Fruit fly (Drosophila melanogaster) whole organism, embryonic: Measurements from ENCODE around the gene CG43347.

ENCODE experiments used
- Aef1 ChIP-seq: fragments of 200-800 bp; sonication (Bioruptor generic); IDR thresholded peaks from 3 replicates; pipeline ENCODE4 v1.3.6; 2022; ENCODE audit warnings: missing biosample characterization, missing genetic modification characterization
- Atf6 ChIP-seq: fragments of 200-800 bp; sonication (Bioruptor generic); IDR thresholded peaks from 2 replicates; pipeline ENCODE4 v1.3.6; 2022; ENCODE audit warnings: missing biosample characterization, missing genetic modification characterization
- Bgb ChIP-seq: fragments of 200-800 bp; sonication (Bioruptor generic); IDR thresholded peaks from 2 replicates; pipeline ENCODE4 v1.3.6; 2022; ENCODE audit warnings: missing biosample characterization, missing genetic modification characterization; ENCODE audit not compliant: partially characterized antibody
- CG10366 ChIP-seq: fragments of 200-800 bp; sonication (Bioruptor generic); IDR thresholded peaks from 2 replicates; pipeline ENCODE4 v1.3.6; 2022; ENCODE audit warnings: missing biosample characterization, missing genetic modification characterization
- CG11504 ChIP-seq: fragments of 200-800 bp; sonication (Bioruptor generic); optimal IDR thresholded peaks from 3 replicates; lab custom pipeline; 2019; ENCODE audit warnings: missing biosample characterization, mild to moderate bottlenecking, missing genetic modification characterization, moderate library complexity
- CG12769 ChIP-seq: fragments of 200-800 bp; sonication (Bioruptor generic); optimal IDR thresholded peaks from 2 replicates; lab custom pipeline; 2019; ENCODE audit warnings: missing biosample characterization, mild to moderate bottlenecking, missing genetic modification characterization, moderate library complexity
- CG1603 ChIP-seq: fragments of 200-800 bp; sonication (Bioruptor generic); optimal IDR thresholded peaks from 2 replicates; lab custom pipeline; 2019; ENCODE audit warnings: missing biosample characterization, mild to moderate bottlenecking, missing genetic modification characterization, moderate library complexity
- CG17359 ChIP-seq: fragments of 200-800 bp; sonication (Bioruptor generic); optimal IDR thresholded peaks from 3 replicates; lab custom pipeline; 2018; ENCODE audit warnings: missing biosample characterization, mild to moderate bottlenecking, missing genetic modification characterization, moderate library complexity
- CG18262 ChIP-seq: fragments of 200-800 bp; optimal IDR thresholded peaks from 3 replicates; lab custom pipeline; 2019; ENCODE audit warnings: missing biosample characterization, mild to moderate bottlenecking, missing genetic modification characterization, moderate library complexity
- CG1832 ChIP-seq: fragments of 200-800 bp; sonication (Bioruptor generic); optimal IDR thresholded peaks from 2 replicates; lab custom pipeline; 2017; ENCODE audit warnings: missing biosample characterization, mild to moderate bottlenecking, missing genetic modification characterization, inconsistent platforms
- CG2202 ChIP-seq: fragments of 200-800 bp; sonication (Bioruptor generic); optimal IDR thresholded peaks from 2 replicates; lab custom pipeline; 2018; ENCODE audit warnings: missing biosample characterization, mild to moderate bottlenecking, missing genetic modification characterization
- CG2712 ChIP-seq: fragments of 200-800 bp; optimal IDR thresholded peaks from 3 replicates; lab custom pipeline; 2019; ENCODE audit warnings: missing biosample characterization, mild to moderate bottlenecking, missing genetic modification characterization, moderate library complexity
- CG3281 ChIP-seq: fragments of 200-800 bp; sonication (Bioruptor generic); optimal IDR thresholded peaks from 3 replicates; lab custom pipeline; 2017; ENCODE audit warnings: missing biosample characterization, mild to moderate bottlenecking, missing genetic modification characterization
- CG34376 ChIP-seq: fragments of 200-800 bp; sonication (Bioruptor generic); optimal IDR thresholded peaks from 2 replicates; lab custom pipeline; 2018; ENCODE audit warnings: missing biosample characterization, mild to moderate bottlenecking, missing genetic modification characterization
- CG7839 ChIP-seq: fragments of 200-800 bp; sonication (Bioruptor generic); optimal IDR thresholded peaks from 3 replicates; lab custom pipeline; 2018; ENCODE audit warnings: missing biosample characterization, mild to moderate bottlenecking, missing genetic modification characterization, moderate library complexity
- CG7928 ChIP-seq: fragments of 200-800 bp; sonication (Bioruptor generic); optimal IDR thresholded peaks from 2 replicates; lab custom pipeline; 2017; ENCODE audit warnings: missing biosample characterization, mild to moderate bottlenecking, missing genetic modification characterization
- CG8359 ChIP-seq: fragments of 200-800 bp; sonication (Bioruptor generic); optimal IDR thresholded peaks from 2 replicates; lab custom pipeline; 2017; ENCODE audit warnings: missing biosample characterization, mild to moderate bottlenecking, missing genetic modification characterization, borderline replicate concordance
- CG9727 ChIP-seq: fragments of 200-800 bp; sonication (Bioruptor generic); optimal IDR thresholded peaks from 3 replicates; lab custom pipeline; 2017; ENCODE audit warnings: missing biosample characterization, mild to moderate bottlenecking, missing genetic modification characterization
- Chrac-16 ChIP-seq: fragments of 200-800 bp; sonication (Bioruptor generic); optimal IDR thresholded peaks from 3 replicates; lab custom pipeline; 2016; ENCODE audit warnings: missing biosample characterization, missing genetic modification characterization
- CkIIα-i1 ChIP-seq: fragments of 200-800 bp; sonication (Bioruptor generic); IDR thresholded peaks from 2 replicates; pipeline ENCODE4 v1.3.6; 2022; ENCODE audit warnings: missing biosample characterization, missing genetic modification characterization
- D19B ChIP-seq: fragments of 200-800 bp; sonication (Bioruptor generic); optimal IDR thresholded peaks from 2 replicates; lab custom pipeline; 2017; ENCODE audit warnings: missing biosample characterization, mild to moderate bottlenecking, missing genetic modification characterization
- Dip3 ChIP-seq: fragments of 200-800 bp; sonication (Bioruptor generic); optimal IDR thresholded peaks from 3 replicates; lab custom pipeline; 2016; ENCODE audit warnings: missing biosample characterization, missing genetic modification characterization
- Fer2 ChIP-seq: fragments of 200-800 bp; sonication (Bioruptor generic); optimal IDR thresholded peaks from 2 replicates; lab custom pipeline; 2018; ENCODE audit warnings: missing biosample characterization, mild to moderate bottlenecking, missing genetic modification characterization, moderate library complexity
- Gsc ChIP-seq: fragments of 200-800 bp; sonication (Bioruptor generic); IDR thresholded peaks from 2 replicates; pipeline ENCODE4 v1.3.6; 2022; ENCODE audit warnings: missing biosample characterization, missing genetic modification characterization
- HmgD ChIP-seq: fragments of 200-800 bp; sonication (Bioruptor generic); optimal IDR thresholded peaks from 3 replicates; lab custom pipeline; 2016; ENCODE audit warnings: missing biosample characterization, missing genetic modification characterization
- Hr39 ChIP-seq: fragments of >200 bp; optimal IDR thresholded peaks from 2 replicates; lab custom pipeline; 2017
- MBD-R2 ChIP-seq: fragments of 200-800 bp; sonication (Bioruptor generic); IDR thresholded peaks from 2 replicates; pipeline ENCODE4 v1.3.6; 2022; ENCODE audit warnings: missing biosample characterization, missing genetic modification characterization
- Max ChIP-seq: fragments of 200-800 bp; sonication (Bioruptor generic); optimal IDR thresholded peaks from 2 replicates; lab custom pipeline; 2016; ENCODE audit warnings: missing biosample characterization, mild to moderate bottlenecking, missing genetic modification characterization
- Med ChIP-seq: fragments of 200-800 bp; sonication (Bioruptor generic); peaks from one replicate; lab custom pipeline; 2016; ENCODE audit warnings: missing biosample characterization, missing genetic modification characterization, mild to moderate bottlenecking, inconsistent platforms, moderate library complexity
- Pdp1 ChIP-seq, 2 experiments: fragments of 200-800 bp; sonication (Bioruptor generic); optimal IDR thresholded peaks; 3 replicates each; lab custom pipeline; 2016; ENCODE audit warnings: missing biosample characterization in 2 of 2, missing genetic modification characterization in 2 of 2, mild to moderate bottlenecking in 1 of 2, moderate library complexity in 1 of 2
- Rfx ChIP-seq: fragments of 200-800 bp; sonication (Bioruptor generic); IDR thresholded peaks from 2 replicates; pipeline ENCODE4 v1.3.6; 2022; ENCODE audit warnings: missing biosample characterization, missing genetic modification characterization
- Side ChIP-seq: fragments of 200-800 bp; sonication (Bioruptor generic); optimal IDR thresholded peaks from 2 replicates; lab custom pipeline; 2016; ENCODE audit warnings: missing biosample characterization, missing genetic modification characterization
- Sox102F ChIP-seq: fragments of 200-800 bp; sonication (Bioruptor generic); optimal IDR thresholded peaks from 2 replicates; lab custom pipeline; 2018; ENCODE audit warnings: missing biosample characterization, mild to moderate bottlenecking, missing genetic modification characterization, moderate library complexity
- Sry-δ ChIP-seq: fragments of 200-800 bp; sonication (Bioruptor generic); optimal IDR thresholded peaks from 2 replicates; lab custom pipeline; 2016; ENCODE audit warnings: missing biosample characterization, missing genetic modification characterization
- ap ChIP-seq: fragments of 200-800 bp; sonication (Bioruptor generic); IDR thresholded peaks from 2 replicates; pipeline ENCODE4 v1.3.6; 2022; ENCODE audit warnings: missing biosample characterization, missing genetic modification characterization
- ato ChIP-seq: fragments of 200-800 bp; sonication (Bioruptor generic); IDR thresholded peaks from 2 replicates; pipeline ENCODE4 v1.3.6; 2022; ENCODE audit warnings: missing biosample characterization, missing genetic modification characterization; ENCODE audit not compliant: partially characterized antibody
- corto ChIP-seq: fragments of 200-800 bp; sonication (Bioruptor generic); optimal IDR thresholded peaks from 2 replicates; lab custom pipeline; 2016; ENCODE audit warnings: missing biosample characterization, mild to moderate bottlenecking, missing genetic modification characterization, moderate library complexity
- gem ChIP-seq: fragments of 200-800 bp; sonication (Bioruptor generic); optimal IDR thresholded peaks from 2 replicates; lab custom pipeline; 2019; ENCODE audit warnings: missing biosample characterization, mild to moderate bottlenecking, missing genetic modification characterization, moderate library complexity
- gsb-n ChIP-seq: fragments of 200-800 bp; sonication (Bioruptor generic); optimal IDR thresholded peaks from 3 replicates; lab custom pipeline; 2018; ENCODE audit warnings: missing biosample characterization, mild to moderate bottlenecking, missing genetic modification characterization
- her ChIP-seq: fragments of 200-800 bp; sonication (Bioruptor generic); optimal IDR thresholded peaks from 2 replicates; lab custom pipeline; 2016; ENCODE audit warnings: missing biosample characterization, missing genetic modification characterization
- nmo ChIP-seq: fragments of 200-800 bp; sonication (Bioruptor generic); optimal IDR thresholded peaks from 2 replicates; lab custom pipeline; 2018; ENCODE audit warnings: missing biosample characterization, mild to moderate bottlenecking, missing genetic modification characterization, moderate library complexity
- prd ChIP-seq, 3 experiments: fragments of >200 bp in 2 of 3; fragments of 200-800 bp in 1 of 3; sonication (Bioruptor generic) in 1 of 3; optimal IDR thresholded peaks in 2 of 3; IDR thresholded peaks in 1 of 3; 2 replicates in 2 of 3; 3 replicates in 1 of 3; pipeline versions ENCODE4 v1.3.6 to Lab custom; 2017 to 2022; ENCODE audit warnings: missing biosample characterization in 1 of 3, missing genetic modification characterization in 1 of 3
- scrt ChIP-seq: fragments of 200-800 bp; sonication (Bioruptor generic); optimal IDR thresholded peaks from 2 replicates; lab custom pipeline; 2018; ENCODE audit warnings: missing biosample characterization, mild to moderate bottlenecking, missing genetic modification characterization, moderate library complexity
- sens ChIP-seq: fragments of 200-800 bp; sonication (Bioruptor generic); peaks from one replicate; lab custom pipeline; 2016; ENCODE audit warnings: missing biosample characterization, missing genetic modification characterization
- sna ChIP-seq: fragments of 200-800 bp; sonication (Bioruptor generic); IDR thresholded peaks from 2 replicates; pipeline ENCODE4 v1.3.6; 2022; ENCODE audit warnings: missing biosample characterization, missing genetic modification characterization; ENCODE audit not compliant: partially characterized antibody
- sob ChIP-seq: fragments of 200-800 bp; sonication (Bioruptor generic); IDR thresholded peaks from 2 replicates; pipeline ENCODE4 v1.3.6; 2022; ENCODE audit warnings: missing biosample characterization, missing genetic modification characterization
- tin ChIP-seq: fragments of 200-800 bp; sonication (Bioruptor generic); optimal IDR thresholded peaks from 3 replicates; lab custom pipeline; 2016; ENCODE audit warnings: missing biosample characterization, missing genetic modification characterization
- tup ChIP-seq: fragments of 200-800 bp; sonication (Bioruptor generic); optimal IDR thresholded peaks from 2 replicates; lab custom pipeline; 2016; ENCODE audit warnings: missing biosample characterization, mild to moderate bottlenecking, missing genetic modification characterization, moderate library complexity
- unpg ChIP-seq: fragments of 200-800 bp; sonication (Bioruptor generic); optimal IDR thresholded peaks from 3 replicates; lab custom pipeline; 2018; ENCODE audit warnings: missing biosample characterization, mild to moderate bottlenecking, missing genetic modification characterization, moderate library complexity

The CG43347 gene

dm6 chrX:10585158-10585634, 34.8 kb downstream of the CG43347 start, which contains the start of gene spri (continued):
- TF ChIP-seq Med (GFP tag; lab: Kevin White, UChicago): peak; percentile 86
- no peak for TF ChIP-seq prd (optimal IDR thresholded peaks at IDR 0.05; lab: Kevin White, UChicago)
- 0 out of 3 replicates have a peak, but pooled peaks have one; percentile 5 for TF ChIP-seq prd (GFP tag; IDR thresholded peaks at IDR 0.05; lab: Robert Waterston, UW)
- peak; percentile 52 for TF ChIP-seq CG34376
- TF ChIP-seq Aef1: peak; percentile 32; the same call in 1 of the 3 replicates
- peak; percentile 48; the same call in 1 of the 2 replicates for TF ChIP-seq Bgb (GFP tag; lab: Robert Waterston, UW)
- peak; percentile 43 for TF ChIP-seq Rfx (GFP tag; lab: Robert Waterston, UW)
- TF ChIP-seq unpg (GFP tag; lab: Kevin White, UChicago): peak; percentile 6
- no peak for TF ChIP-seq CG2202 (tag; lab: Kevin White, UChicago)
- TF ChIP-seq CG12769 (tag; lab: Kevin White, UChicago): peak; percentile 48
- TF ChIP-seq her (GFP tag; lab: Kevin White, UChicago): peak; percentile 17
- no peak for TF ChIP-seq D19B (GFP tag; lab: Kevin White, UChicago)

- peak; percentile 25 for TF ChIP-seq Sox102F (GFP tag; lab: Kevin White, UChicago)
- TF ChIP-seq Fer2 (tag; lab: Kevin White, UChicago): no peak
- no peak for TF ChIP-seq Side (GFP tag; lab: Kevin White, UChicago)
- TF ChIP-seq Hr39 (lab: Kevin White, UChicago): no peak
- no peak for TF ChIP-seq Gsc (GFP tag; lab: Robert Waterston, UW)
- TF ChIP-seq CG17359: no peak
- TF ChIP-seq MBD-R2: no peak
- TF ChIP-seq scrt (GFP tag; lab: Kevin White, UChicago): no peak
- TF ChIP-seq CG18262 (tag; lab: Kevin White, UChicago): peak; percentile 37
- peak; percentile 3 for TF ChIP-seq CG9727 (GFP tag; lab: Kevin White, UChicago)
- no peak for TF ChIP-seq CG7928 (GFP tag; lab: Kevin White, UChicago)
- TF ChIP-seq Dip3 (GFP tag; lab: Kevin White, UChicago): no peak
- TF ChIP-seq Rfx (GFP tag; lab: Robert Waterston, UW): no peak
- peak; percentile 86 for TF ChIP-seq corto (GFP tag; lab: Kevin White, UChicago)
- no peak for TF ChIP-seq Max (GFP tag; lab: Kevin White, UChicago)
- TF ChIP-seq CkIIα-i1 (GFP tag; lab: Robert Waterston, UW): no peak
- TF ChIP-seq sob (GFP tag; lab: Robert Waterston, UW): no peak
- peak; percentile 22 for TF ChIP-seq CG1603 (tag; lab: Kevin White, UChicago)
- TF ChIP-seq sna (GFP tag; lab: Robert Waterston, UW): no peak
- no peak for TF ChIP-seq CG1832 (GFP tag; lab: Kevin White, UChicago)
- TF ChIP-seq sens (GFP tag; lab: Kevin White, UChicago): peak; percentile 78
- TF ChIP-seq gem (tag; lab: Kevin White, UChicago): peak; percentile 44
- TF ChIP-seq CG8359 (GFP tag; lab: Kevin White, UChicago): no peak
- TF ChIP-seq ap (GFP tag; lab: Robert Waterston, UW): no peak
- no peak for TF ChIP-seq Atf6
- TF ChIP-seq ato (GFP tag; lab: Robert Waterston, UW): no peak
- TF ChIP-seq CG7839 (tag; lab: Kevin White, UChicago): no peak
- TF ChIP-seq HmgD (GFP tag; lab: Kevin White, UChicago): no peak
- TF ChIP-seq tin: no peak
- no peak for TF ChIP-seq Chrac-16 (GFP tag; lab: Kevin White, UChicago)
- peak; percentile 12 for TF ChIP-seq CG11504 (tag; lab: Kevin White, UChicago)
- TF ChIP-seq gsb-n (tag; lab: Kevin White, UChicago): no peak
- no peak for TF ChIP-seq CG10366 (GFP tag; lab: Robert Waterston, UW)
- TF ChIP-seq nmo (GFP tag; lab: Kevin White, UChicago): peak; percentile 7
- TF ChIP-seq Pdp1 (GFP tag; optimal IDR thresholded peaks at IDR 0.05; lab: Kevin White, UChicago): no peak
- TF ChIP-seq tup (GFP tag; lab: Kevin White, UChicago): no peak
- TF ChIP-seq CG3281 (GFP tag; lab: Kevin White, UChicago): no peak
- TF ChIP-seq Sry-δ (GFP tag; lab: Kevin White, UChicago): no peak
- peak; percentile 25 for TF ChIP-seq CG2712
Measured at dm6 chrX:10584461-10584860, 35.5 kb downstream of the CG43347 start.
